Fruit fly (Drosophila melanogaster) whole organism, embryonic: ENCODE measurements around the gene CG17191.

Experiments used
- Ada2b ChIP-seq: fragments of 200-800 bp; sonication (Bioruptor generic); IDR thresholded peaks from 2 replicates; pipeline ENCODE4 v1.3.6; 2022; ENCODE audit warnings: missing biosample characterization, missing genetic modification characterization
- Atf6 ChIP-seq: fragments of 200-800 bp; sonication (Bioruptor generic); IDR thresholded peaks from 2 replicates; pipeline ENCODE4 v1.3.6; 2022; ENCODE audit warnings: missing biosample characterization, missing genetic modification characterization
- Bgb ChIP-seq: fragments of 200-800 bp; sonication (Bioruptor generic); IDR thresholded peaks from 2 replicates; pipeline ENCODE4 v1.3.6; 2022; ENCODE audit warnings: missing biosample characterization, missing genetic modification characterization; ENCODE audit not compliant: partially characterized antibody
- Blimp-1 ChIP-seq: fragments of 200-800 bp; sonication (Bioruptor generic); optimal IDR thresholded peaks from 3 replicates; lab custom pipeline; 2018; ENCODE audit warnings: missing biosample characterization, missing genetic modification characterization, mild to moderate bottlenecking, moderate library complexity, missing genetic modification reagents
- CG12391 ChIP-seq: fragments of 200-800 bp; sonication (Bioruptor generic); optimal IDR thresholded peaks from 3 replicates; lab custom pipeline; 2018; ENCODE audit warnings: missing biosample characterization, mild to moderate bottlenecking, missing genetic modification characterization, moderate library complexity
- CG13424 ChIP-seq: fragments of 200-800 bp; sonication (Bioruptor generic); optimal IDR thresholded peaks from 2 replicates; lab custom pipeline; 2019; ENCODE audit warnings: missing biosample characterization, mild to moderate bottlenecking, missing genetic modification characterization, moderate library complexity
- CG15514 ChIP-seq: fragments of 200-800 bp; sonication (Bioruptor generic); optimal IDR thresholded peaks from 3 replicates; lab custom pipeline; 2017; ENCODE audit warnings: missing biosample characterization, missing genetic modification characterization, mild to moderate bottlenecking, moderate library complexity, missing genetic modification reagents
- CG16813 ChIP-seq: fragments of 200-800 bp; sonication (Bioruptor generic); IDR thresholded peaks from 3 replicates; pipeline ENCODE4 v1.3.6; 2022; ENCODE audit warnings: missing biosample characterization, missing genetic modification characterization; ENCODE audit not compliant: partially characterized antibody
- CG17361 ChIP-seq: fragments of 200-800 bp; sonication (Bioruptor generic); IDR thresholded peaks from 3 replicates; pipeline ENCODE4 v1.3.6; 2022; ENCODE audit warnings: missing biosample characterization, missing genetic modification characterization
- CG18262 ChIP-seq: fragments of 200-800 bp; optimal IDR thresholded peaks from 3 replicates; lab custom pipeline; 2019; ENCODE audit warnings: missing biosample characterization, mild to moderate bottlenecking, missing genetic modification characterization, moderate library complexity
- CG30403 ChIP-seq: fragments of 200-800 bp; sonication (Bioruptor generic); optimal IDR thresholded peaks from 3 replicates; lab custom pipeline; 2016; ENCODE audit warnings: missing biosample characterization, missing genetic modification characterization
- CG5180 ChIP-seq: fragments of 200-800 bp; sonication (Bioruptor generic); optimal IDR thresholded peaks from 3 replicates; lab custom pipeline; 2017; ENCODE audit warnings: missing biosample characterization, missing genetic modification characterization, mild to moderate bottlenecking, moderate library complexity, missing genetic modification reagents
- CG7556 ChIP-seq: fragments of 200-800 bp; sonication (Bioruptor generic); optimal IDR thresholded peaks from 2 replicates; lab custom pipeline; 2017; ENCODE audit warnings: missing biosample characterization, mild to moderate bottlenecking, missing genetic modification characterization
- CG7928 ChIP-seq: fragments of 200-800 bp; sonication (Bioruptor generic); optimal IDR thresholded peaks from 2 replicates; lab custom pipeline; 2017; ENCODE audit warnings: missing biosample characterization, mild to moderate bottlenecking, missing genetic modification characterization
- CG8089 ChIP-seq: fragments of 200-800 bp; sonication (Bioruptor generic); optimal IDR thresholded peaks from 3 replicates; lab custom pipeline; 2016; ENCODE audit warnings: missing biosample characterization, missing genetic modification characterization
- CG8281 ChIP-seq: fragments of 200-800 bp; sonication (Bioruptor generic); optimal IDR thresholded peaks from 2 replicates; lab custom pipeline; 2018; ENCODE audit warnings: missing biosample characterization, mild to moderate bottlenecking, missing genetic modification characterization, moderate library complexity
- CG9215 ChIP-seq: fragments of 200-800 bp; sonication (Bioruptor generic); IDR thresholded peaks from 2 replicates; pipeline ENCODE4 v1.3.6; 2022; ENCODE audit warnings: missing biosample characterization, missing genetic modification characterization
- CTCF ChIP-seq: fragments of 200-800 bp; sonication (Bioruptor generic); optimal IDR thresholded peaks from 2 replicates; lab custom pipeline; 2017; ENCODE audit warnings: missing biosample characterization, mild to moderate bottlenecking, missing genetic modification characterization, moderate library complexity
- Dfd ChIP-seq, 2 experiments: fragments of >200 bp; optimal IDR thresholded peaks; 2 replicates each; lab custom pipeline; 2017; ENCODE audit warnings: missing biosample characterization in 2 of 2, missing genetic modification characterization in 2 of 2
- Dll ChIP-seq: fragments of 200-800 bp; sonication (Bioruptor generic); IDR thresholded peaks from 4 replicates; pipeline ENCODE4 v1.3.6; 2022; ENCODE audit warnings: missing biosample characterization, missing genetic modification characterization; ENCODE audit not compliant: partially characterized antibody
- ERR ChIP-seq: fragments of 200-800 bp; sonication (Bioruptor generic); optimal IDR thresholded peaks from 2 replicates; lab custom pipeline; 2016; ENCODE audit warnings: missing biosample characterization, missing genetic modification characterization
- Ets65A ChIP-seq: fragments of 200-800 bp; sonication (Bioruptor generic); peaks from one replicate; lab custom pipeline; 2016; ENCODE audit warnings: missing biosample characterization, missing genetic modification characterization
- Hr39 ChIP-seq: fragments of >200 bp; optimal IDR thresholded peaks from 2 replicates; lab custom pipeline; 2017
- Hr78 ChIP-seq, 2 experiments: fragments of 200-800 bp in 1 of 2; fragments of >200 bp in 1 of 2; sonication (Bioruptor generic) in 1 of 2; optimal IDR thresholded peaks; 2 replicates each; lab custom pipeline; 2017 to 2019; ENCODE audit warnings: missing biosample characterization in 2 of 2, missing genetic modification characterization in 2 of 2, mild to moderate bottlenecking in 1 of 2, moderate library complexity in 1 of 2
- Mrtf ChIP-seq: fragments of 200-800 bp; sonication (Bioruptor generic); IDR thresholded peaks from 3 replicates; pipeline ENCODE4 v1.3.6; 2022; ENCODE audit warnings: missing biosample characterization, missing genetic modification characterization
- NFAT ChIP-seq: fragments of 200-800 bp; sonication (Bioruptor generic); IDR thresholded peaks from 2 replicates; pipeline ENCODE4 v1.3.6; 2022; ENCODE audit warnings: missing biosample characterization, missing genetic modification characterization
- Trl ChIP-seq, 3 experiments: fragments of >200 bp in 2 of 3; fragments of 200-800 bp in 1 of 3; sonication (Bioruptor generic) in 1 of 3; optimal IDR thresholded peaks; 2 replicates in 1 of 3; 3 replicates in 2 of 3; lab custom pipeline; 2016 to 2017; ENCODE audit warnings: missing biosample characterization in 1 of 3, missing genetic modification characterization in 1 of 3
- amos ChIP-seq: fragments of 200-800 bp; sonication (Bioruptor generic); IDR thresholded peaks from 2 replicates; pipeline ENCODE4 v1.3.6; 2022; ENCODE audit warnings: missing biosample characterization, missing genetic modification characterization; ENCODE audit not compliant: partially characterized antibody
- chinmo ChIP-seq: fragments of 200-800 bp; sonication (Bioruptor generic); IDR thresholded peaks from 4 replicates; pipeline ENCODE4 v1.3.6; 2022; ENCODE audit warnings: missing biosample characterization, missing genetic modification characterization; ENCODE audit not compliant: partially characterized antibody
- corto ChIP-seq: fragments of 200-800 bp; sonication (Bioruptor generic); optimal IDR thresholded peaks from 2 replicates; lab custom pipeline; 2016; ENCODE audit warnings: missing biosample characterization, mild to moderate bottlenecking, missing genetic modification characterization, moderate library complexity
- esg ChIP-seq: fragments of 200-800 bp; sonication (Bioruptor generic); conservative IDR thresholded peaks from 2 replicates; pipeline ENCODE4 v1.3.6; 2022; ENCODE audit warnings: missing biosample characterization, missing genetic modification characterization
- gem ChIP-seq: fragments of 200-800 bp; sonication (Bioruptor generic); optimal IDR thresholded peaks from 2 replicates; lab custom pipeline; 2019; ENCODE audit warnings: missing biosample characterization, mild to moderate bottlenecking, missing genetic modification characterization, moderate library complexity
- grau ChIP-seq: fragments of 200-800 bp; optimal IDR thresholded peaks from 3 replicates; lab custom pipeline; 2019; ENCODE audit warnings: missing biosample characterization, mild to moderate bottlenecking, missing genetic modification characterization, moderate library complexity
- kay ChIP-seq: fragments of 200-800 bp; sonication (Bioruptor generic); optimal IDR thresholded peaks from 2 replicates; lab custom pipeline; 2016; ENCODE audit warnings: missing biosample characterization, missing genetic modification characterization
- nerfin-2 ChIP-seq: fragments of 200-800 bp; sonication (Bioruptor generic); IDR thresholded peaks from 2 replicates; pipeline ENCODE4 v1.3.6; 2022; ENCODE audit warnings: missing biosample characterization, missing genetic modification characterization; ENCODE audit not compliant: partially characterized antibody
- nmo ChIP-seq: fragments of 200-800 bp; sonication (Bioruptor generic); optimal IDR thresholded peaks from 2 replicates; lab custom pipeline; 2018; ENCODE audit warnings: missing biosample characterization, mild to moderate bottlenecking, missing genetic modification characterization, moderate library complexity
- p53 ChIP-seq: fragments of 200-800 bp; sonication (Bioruptor generic); optimal IDR thresholded peaks from 2 replicates; lab custom pipeline; 2016; ENCODE audit warnings: missing biosample characterization, missing genetic modification characterization
- pan ChIP-seq, 4 experiments: fragments of >200 bp in 3 of 4; fragments of 200-800 bp in 1 of 4; sonication (Bioruptor generic) in 1 of 4; optimal IDR thresholded peaks in 3 of 4; IDR thresholded peaks in 1 of 4; 2 replicates each; pipeline versions ENCODE4 v1.3.6 to Lab custom; 2017 to 2022; ENCODE audit warnings: missing biosample characterization in 2 of 4, missing genetic modification characterization in 2 of 4, mixed read lengths in 1 of 4
- prd ChIP-seq, 3 experiments: fragments of >200 bp in 2 of 3; fragments of 200-800 bp in 1 of 3; sonication (Bioruptor generic) in 1 of 3; optimal IDR thresholded peaks in 2 of 3; IDR thresholded peaks in 1 of 3; 2 replicates in 2 of 3; 3 replicates in 1 of 3; pipeline versions ENCODE4 v1.3.6 to Lab custom; 2017 to 2022; ENCODE audit warnings: missing biosample characterization in 1 of 3, missing genetic modification characterization in 1 of 3
- schlank ChIP-seq: fragments of 200-800 bp; sonication (Bioruptor generic); optimal IDR thresholded peaks from 2 replicates; lab custom pipeline; 2018; ENCODE audit warnings: missing biosample characterization, mild to moderate bottlenecking, missing genetic modification characterization
- stwl ChIP-seq: fragments of 200-800 bp; sonication (Bioruptor generic); optimal IDR thresholded peaks from 3 replicates; lab custom pipeline; 2018; ENCODE audit warnings: missing biosample characterization, mild to moderate bottlenecking, missing genetic modification characterization, moderate library complexity
- unc-4 ChIP-seq: fragments of 200-800 bp; sonication (Bioruptor generic); IDR thresholded peaks from 2 replicates; pipeline ENCODE4 v1.3.6; 2022; ENCODE audit warnings: missing biosample characterization, missing genetic modification characterization; ENCODE audit not compliant: partially characterized antibody
- wdn ChIP-seq: fragments of 200-800 bp; sonication (Bioruptor generic); IDR thresholded peaks from 2 replicates; pipeline ENCODE4 v1.3.6; 2022; ENCODE audit warnings: missing biosample characterization, missing genetic modification characterization
- zfh2 ChIP-seq: fragments of 200-800 bp; sonication (Bioruptor generic); optimal IDR thresholded peaks from 2 replicates; lab custom pipeline; 2016; ENCODE audit warnings: missing biosample characterization, missing genetic modification characterization

CG17191 gene

DNA sequence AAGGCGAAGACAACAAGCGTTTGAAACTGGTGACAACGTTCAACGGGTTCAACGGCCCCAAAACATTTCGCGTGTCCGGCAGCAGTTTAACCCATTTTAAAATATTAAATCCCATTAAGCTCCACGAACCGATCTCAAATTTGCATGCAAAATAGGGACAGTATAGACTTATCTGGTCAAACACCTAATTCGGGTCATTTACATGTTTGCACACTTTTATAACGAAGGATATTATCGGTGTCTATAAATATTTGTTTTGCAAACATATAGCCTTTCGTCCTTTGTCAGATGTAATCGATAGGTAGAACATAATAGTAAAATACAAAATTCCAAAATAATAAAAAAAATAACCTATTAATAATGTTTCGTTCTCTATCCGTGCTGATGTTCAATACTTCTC lies 42.4 kb upstream of the CG17191 start, which contains the start of gene CG34292:
CG34292 (plus strand) TSS at position 301 of the 400 bp plus-strand sequence.
- TF ChIP-seq CG7556 (GFP tag; lab: Kevin White, UChicago) (no peak), CG13424 (no peak), CG15514 (GFP tag; lab: Kevin White, UChicago) (no peak), unc-4 (GFP tag; lab: Robert Waterston, UW) (no peak), CG18262 (tag; lab: Kevin White, UChicago) (no peak), schlank (tag; lab: Kevin White, UChicago) (no peak), CG8281 (tag; lab: Kevin White, UChicago) (no peak), nerfin-2 (GFP tag; lab: Robert Waterston, UW) (no peak), Dfd (GFP tag; optimal IDR thresholded peaks at IDR 0.05; lab: Kevin White, UChicago) (no peak), ERR (GFP tag; lab: Kevin White, UChicago) (no peak)
- TF ChIP-seq, all 482 proteins: peak for 0

DNA sequence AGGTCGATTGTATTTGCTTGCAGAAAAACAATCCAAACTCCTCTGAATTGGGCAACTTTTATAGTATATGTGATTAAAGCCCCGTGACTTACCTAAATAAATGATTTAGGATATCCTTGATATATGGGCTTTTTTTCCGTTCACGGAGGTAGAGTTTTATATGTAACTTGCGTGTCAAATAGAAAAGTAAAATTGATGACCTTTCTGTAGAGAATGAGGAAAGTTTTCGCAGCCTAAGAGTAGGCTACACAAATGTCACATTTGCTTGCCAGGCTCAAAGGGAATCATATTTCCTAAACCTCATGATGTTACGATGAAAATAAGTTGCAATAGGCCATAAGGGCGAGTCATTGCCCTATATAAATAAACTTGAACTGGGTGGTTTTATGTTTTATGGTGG lies 36.6 kb upstream of the CG17191 start:
- TF ChIP-seq amos (GFP tag; lab: Robert Waterston, UW), result peak; percentile 19; the same call in 1 of the 2 replicates
- TF ChIP-seq nmo, result no peak
- no peak for TF ChIP-seq grau (tag; lab: Kevin White, UChicago)
- TF ChIP-seq Atf6, result no peak
- TF ChIP-seq zfh2 (GFP tag; lab: Kevin White, UChicago), result no peak
- peak; percentile 42; the same call in 1 of the 2 replicates for TF ChIP-seq Bgb (GFP tag; lab: Robert Waterston, UW)
- no peak for TF ChIP-seq CG12391 (tag; lab: Kevin White, UChicago)
- no peak for TF ChIP-seq Dll (GFP tag; lab: Robert Waterston, UW)
- no peak for TF ChIP-seq corto (GFP tag; lab: Kevin White, UChicago)
- TF ChIP-seq Mrtf (GFP tag; lab: Robert Waterston, UW), result no peak
- TF ChIP-seq CTCF, result peak; percentile 22
- TF ChIP-seq Hr78 (GFP tag; optimal IDR thresholded peaks at IDR 0.05; lab: Kevin White, UChicago), result peak in 1 of 2 experiments; percentile 93
- TF ChIP-seq kay (GFP tag; lab: Kevin White, UChicago), result no peak
- TF ChIP-seq p53, result no peak
- TF ChIP-seq CG16813, result peak; percentile 32; the same call in 1 of the 3 replicates
- no peak for TF ChIP-seq wdn (GFP tag; lab: Robert Waterston, UW)

DNA sequence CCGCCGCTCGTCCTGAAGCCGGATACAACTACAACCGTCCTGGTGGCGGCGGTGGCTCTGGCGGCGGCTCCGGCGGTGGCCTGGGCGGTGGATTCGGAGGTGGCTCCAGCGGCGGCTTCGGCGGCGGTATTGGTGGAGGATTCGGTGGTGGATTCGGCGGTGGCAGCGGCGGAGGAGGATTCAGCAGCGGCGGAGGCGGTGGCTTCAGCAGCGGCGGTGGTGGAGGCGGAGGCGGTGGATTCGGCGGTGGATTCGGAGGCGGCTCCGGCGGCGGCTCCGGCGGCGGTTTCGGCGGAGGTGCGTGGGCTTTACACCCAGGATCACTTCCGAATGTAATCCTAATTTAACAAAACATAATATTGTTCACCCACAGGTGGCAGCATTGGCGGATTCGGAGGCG lies 30.0 kb upstream of the CG17191 start:
- no peak for TF ChIP-seq esg (GFP tag; lab: Robert Waterston, UW)
- TF ChIP-seq CG9215 (GFP tag; lab: Robert Waterston, UW), result 0 out of 2 replicates have a peak, but pooled peaks have one; percentile 7
- no peak for TF ChIP-seq Ada2b (GFP tag; lab: Robert Waterston, UW)
- TF ChIP-seq Hr39 (lab: Kevin White, UChicago), result peak; percentile 17

DNA sequence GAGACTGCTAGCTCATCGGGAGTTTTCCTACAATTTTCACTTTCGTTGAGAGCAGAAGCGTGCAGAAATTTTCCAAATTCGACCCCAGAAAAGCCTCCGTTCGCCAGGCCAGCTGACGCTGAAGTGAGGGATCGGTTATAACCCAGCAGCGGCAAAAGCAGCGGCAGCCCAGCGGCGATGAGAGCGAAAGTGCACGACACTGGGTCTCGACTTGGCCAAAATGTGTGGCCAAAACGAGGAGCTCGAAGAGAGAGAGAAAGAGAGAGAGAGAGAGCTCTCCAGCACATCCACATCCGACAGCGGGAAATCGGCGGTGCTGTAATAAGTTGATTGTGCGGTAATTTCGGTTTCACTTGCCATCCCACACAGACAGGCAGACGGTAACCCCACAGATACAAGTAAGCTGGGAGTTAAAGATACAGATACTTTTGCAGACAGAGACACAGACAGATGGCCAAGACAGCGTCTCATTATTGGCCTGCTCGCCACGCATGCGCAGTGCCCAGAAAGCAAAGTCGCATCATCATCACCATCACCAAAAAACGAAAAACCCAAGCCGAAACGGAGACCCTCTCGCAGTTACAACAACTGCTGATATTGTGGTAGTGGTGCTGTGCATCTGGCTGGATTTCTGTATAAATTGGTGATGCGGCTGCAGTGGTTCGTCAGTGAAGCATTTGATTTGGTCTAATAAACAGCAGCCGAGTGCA lies 29.2 kb upstream of the CG17191 start, which contains the start of gene TwdlT:
TwdlT (plus strand) TSS at position 660 of the 710 bp plus-strand sequence.
- TF ChIP-seq CG7928 (no peak), pan (optimal IDR thresholded peaks at IDR 0.05; lab: Kevin White, UChicago) (no peak), pan (GFP tag; optimal IDR thresholded peaks at IDR 0.05 in 1 of 2, IDR thresholded peaks at IDR 0.05 in 1 of 2) (no peak), gem (tag; lab: Kevin White, UChicago) (no peak), prd (optimal IDR thresholded peaks at IDR 0.05; lab: Kevin White, UChicago) (no peak), prd (GFP tag; IDR thresholded peaks at IDR 0.05; lab: Robert Waterston, UW) (no peak), chinmo (GFP tag; lab: Robert Waterston, UW) (no peak), Blimp-1 (GFP tag; lab: Kevin White, UChicago) (peak; percentile 62), Ets65A (GFP tag; lab: Kevin White, UChicago) (peak; percentile 75), NFAT (no peak), Dll (GFP tag; lab: Robert Waterston, UW) (no peak), CG30403 (no peak), CG17361 (GFP tag; lab: Robert Waterston, UW) (no peak), CG5180 (no peak), stwl (no peak), CG8089 (GFP tag; lab: Kevin White, UChicago) (no peak), Trl (optimal IDR thresholded peaks at IDR 0.05; lab: Kevin White, UChicago) (peak in 1 of 2 experiments; percentile 16), Trl (GFP tag; optimal IDR thresholded peaks at IDR 0.05; lab: Kevin White, UChicago) (no peak)
